Worm (Caenorhabditis elegans) whole organism, young adult: ENCODE measurements around the gene Y57G11C.28.
"Not testable (repeated sequence)": the region's sequence is repeated elsewhere in the genome, so short reads cannot be mapped to it uniquely, and the experiment has no call there.

Source experiments
- D2030.7 ChIP-seq: fragments of 200-800 bp; sonication (Bioruptor generic); IDR thresholded peaks from 2 replicates; pipeline ENCODE4 v1.3.6; 2022; ENCODE audit warnings: missing genetic modification reagents, missing genetic modification characterization, missing compliant biosample characterization
- F23B12.7 ChIP-seq: sonication (generic microtip); optimal IDR thresholded peaks from 2 replicates; lab custom pipeline; 2017; ENCODE audit warnings: missing genetic modification characterization, mild to moderate bottlenecking, missing compliant biosample characterization, antibody characterized with exemption, moderate library complexity; ENCODE audit not compliant: insufficient read depth
- F52B5.7 ChIP-seq: sonication (generic microtip); optimal IDR thresholded peaks from 2 replicates; lab custom pipeline; 2016; ENCODE audit warnings: mild to moderate bottlenecking, missing genetic modification characterization, missing compliant biosample characterization
- F55B11.4 ChIP-seq: sonication (generic microtip); optimal IDR thresholded peaks from 2 replicates; lab custom pipeline; 2016; ENCODE audit warnings: missing compliant biosample characterization, missing genetic modification characterization, borderline replicate concordance; ENCODE audit not compliant: insufficient read depth
- T26A5.8 ChIP-seq: sonication (generic microtip); optimal IDR thresholded peaks from 2 replicates; lab custom pipeline; 2016; ENCODE audit warnings: missing genetic modification characterization, missing compliant biosample characterization
- ZK185.1 ChIP-seq: sonication (generic microtip); optimal IDR thresholded peaks from 2 replicates; lab custom pipeline; 2016; ENCODE audit warnings: mild to moderate bottlenecking, missing genetic modification characterization, missing compliant biosample characterization; ENCODE audit not compliant: poor library complexity, severe bottlenecking
- athp-1 ChIP-seq: sonication (generic microtip); optimal IDR thresholded peaks from 2 replicates; lab custom pipeline; 2017; ENCODE audit warnings: mild to moderate bottlenecking, missing genetic modification characterization, missing compliant biosample characterization
- attf-6 ChIP-seq: fragments of 200-800 bp; sonication (Bioruptor generic); IDR thresholded peaks from 2 replicates; pipeline ENCODE4 v1.3.6; 2022; ENCODE audit warnings: missing genetic modification reagents, missing genetic modification characterization, missing compliant biosample characterization
- cebp-2 ChIP-seq: fragments of 200-800 bp; sonication (Bioruptor generic); IDR thresholded peaks from 2 replicates; pipeline ENCODE4 v1.3.6; 2022; ENCODE audit warnings: missing genetic modification characterization, missing compliant biosample characterization
- chd-7 ChIP-seq: sonication (generic microtip); optimal IDR thresholded peaks from 2 replicates; lab custom pipeline; 2016; ENCODE audit warnings: mild to moderate bottlenecking, missing genetic modification characterization, moderate library complexity, missing compliant biosample characterization
- die-1 ChIP-seq: sonication (generic microtip); optimal IDR thresholded peaks from 2 replicates; lab custom pipeline; 2016; ENCODE audit warnings: missing genotype, mild to moderate bottlenecking, missing genetic modification characterization, missing compliant biosample characterization
- dox-1 ChIP-seq: fragments of 200-800 bp; sonication (Bioruptor generic); IDR thresholded peaks from 2 replicates; pipeline ENCODE4 v1.3.6; 2022; ENCODE audit warnings: missing genetic modification reagents, missing genetic modification characterization, missing compliant biosample characterization
- egl-18 ChIP-seq: fragments of 200-800 bp; sonication (Bioruptor generic); IDR thresholded peaks from 2 replicates; pipeline ENCODE4 v1.3.6; 2022; ENCODE audit warnings: missing genetic modification reagents, missing genetic modification characterization, missing compliant biosample characterization
- hmg-1.2 ChIP-seq: fragments of 200-800 bp; sonication (Bioruptor generic); IDR thresholded peaks from 2 replicates; pipeline ENCODE4 v1.3.6; 2022; ENCODE audit warnings: missing genetic modification reagents, missing genetic modification characterization, missing compliant biosample characterization
- hrde-1 ChIP-seq: sonication (generic microtip); optimal IDR thresholded peaks from 2 replicates; lab custom pipeline; 2016; ENCODE audit warnings: missing genetic modification characterization, mild to moderate bottlenecking, missing compliant biosample characterization, moderate library complexity, missing genotype, missing genetic modification reagents, borderline replicate concordance
- lag-1 ChIP-seq: fragments of 200-800 bp; sonication (Bioruptor generic); IDR thresholded peaks from 2 replicates; pipeline ENCODE4 v1.3.6; 2022; ENCODE audit warnings: missing genetic modification reagents, missing genetic modification characterization, missing compliant biosample characterization
- lin-40 ChIP-seq: sonication (generic microtip); optimal IDR thresholded peaks from 2 replicates; lab custom pipeline; 2016; ENCODE audit warnings: missing genetic modification characterization, mild to moderate bottlenecking, missing compliant biosample characterization, missing genotype, missing genetic modification reagents
- lsl-1 ChIP-seq: fragments of 200-800 bp; sonication (Bioruptor generic); optimal IDR thresholded peaks from 2 replicates; lab custom pipeline; 2018; ENCODE audit warnings: mild to moderate bottlenecking, missing genetic modification characterization, moderate library complexity, missing compliant biosample characterization
- madf-3 ChIP-seq: fragments of 200-800 bp; sonication (Bioruptor generic); IDR thresholded peaks from 2 replicates; pipeline ENCODE4 v1.3.6; 2022; ENCODE audit warnings: missing genetic modification reagents, missing genetic modification characterization, missing compliant biosample characterization
- madf-6 ChIP-seq: fragments of 200-800 bp; sonication (Bioruptor generic); IDR thresholded peaks from 2 replicates; pipeline ENCODE4 v1.3.6; 2022; ENCODE audit warnings: missing genetic modification reagents, missing genetic modification characterization, missing compliant biosample characterization
- nhr-27 ChIP-seq: fragments of 200-800 bp; sonication (Bioruptor generic); optimal IDR thresholded peaks from 2 replicates; lab custom pipeline; 2018; ENCODE audit warnings: mild to moderate bottlenecking, missing genetic modification characterization, moderate library complexity, missing compliant biosample characterization
- nhr-90 ChIP-seq: sonication (generic microtip); optimal IDR thresholded peaks from 2 replicates; lab custom pipeline; 2016; ENCODE audit warnings: missing genotype, mild to moderate bottlenecking, missing genetic modification characterization, missing compliant biosample characterization
- pha-4 ChIP-seq: fragments of 150-350 bp; sonication (generic microtip); optimal IDR thresholded peaks from 2 replicates; lab custom pipeline; 2014; ENCODE audit warnings: missing biosample characterization, missing genetic modification reagents, missing genetic modification characterization
- rec-8 ChIP-seq, 2 experiments: sonication (generic microtip); optimal IDR thresholded peaks; 2 replicates each; lab custom pipeline; 2016; ENCODE audit warnings: mild to moderate bottlenecking in 2 of 2, missing genetic modification characterization in 2 of 2, missing genetic modification reagents in 2 of 2, missing genotype in 2 of 2, missing biosample characterization in 1 of 2, missing compliant biosample characterization in 1 of 2, moderate library complexity in 1 of 2
- repo-1 ChIP-seq: sonication (generic microtip); optimal IDR thresholded peaks from 2 replicates; lab custom pipeline; 2017; ENCODE audit warnings: mild to moderate bottlenecking, missing genetic modification characterization, missing compliant biosample characterization
- snpc-1.1 ChIP-seq: sonication (generic microtip); optimal IDR thresholded peaks from 2 replicates; lab custom pipeline; 2017; ENCODE audit warnings: missing genetic modification characterization, mild to moderate bottlenecking, missing compliant biosample characterization, antibody characterized with exemption, moderate library complexity, missing genotype, missing genetic modification reagents; ENCODE audit not compliant: insufficient read depth
- snpc-1.3 ChIP-seq: sonication (generic microtip); optimal IDR thresholded peaks from 2 replicates; lab custom pipeline; 2017; ENCODE audit warnings: missing genetic modification characterization, mild to moderate bottlenecking, missing compliant biosample characterization, antibody characterized with exemption, moderate library complexity, missing genotype, missing genetic modification reagents; ENCODE audit not compliant: insufficient read depth
- snpc-4 ChIP-seq, 5 experiments: fragments of 150-350 bp in 1 of 5; sonication (generic microtip) in 4 of 5; optimal IDR thresholded peaks; 2 replicates each; lab custom pipeline; 2014 to 2018; ENCODE audit warnings: missing genetic modification characterization in 5 of 5, missing biosample characterization in 3 of 5, antibody characterized with exemption in 2 of 5, mild to moderate bottlenecking in 2 of 5, missing compliant biosample characterization in 2 of 5, missing genotype in 2 of 5, moderate library complexity in 2 of 5, missing genetic modification reagents in 1 of 5
- tbp1 ChIP-seq: fragments of 200-800 bp; sonication (Bioruptor generic); optimal IDR thresholded peaks from 2 replicates; lab custom pipeline; 2018; ENCODE audit warnings: mild to moderate bottlenecking, missing genetic modification characterization, missing compliant biosample characterization
- zfh-2 ChIP-seq: fragments of 200-800 bp; sonication (Bioruptor generic); conservative IDR thresholded peaks from 2 replicates; pipeline ENCODE4 v1.3.6; 2022; ENCODE audit warnings: missing genetic modification reagents, missing genetic modification characterization, missing compliant biosample characterization

The Y57G11C.28 gene

DNA sequence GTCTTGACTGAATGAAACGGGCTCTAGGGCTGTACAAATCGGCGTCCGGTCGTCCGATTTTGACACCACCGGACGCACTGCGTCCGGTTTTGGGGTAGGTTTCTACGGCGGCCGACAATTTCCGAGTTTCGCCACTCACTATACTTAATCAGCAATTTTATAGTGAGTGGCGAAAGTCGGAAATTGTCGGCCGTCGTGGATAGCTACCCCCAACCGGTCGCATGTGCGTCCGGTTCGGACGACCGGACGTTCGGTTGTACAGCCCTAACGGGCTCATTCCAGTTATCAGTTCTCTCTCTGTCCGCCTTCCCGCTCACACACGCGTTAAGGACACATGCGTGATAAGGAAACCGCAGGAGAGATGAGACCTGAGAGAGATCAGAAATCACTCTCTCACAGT, 3.1 kb downstream of the Y57G11C.28 start, which contains the start of gene Y57G11C.1131:
Y57G11C.1131 (plus strand) TSS at position 333 of the 400 bp plus-strand sequence.
- TF ChIP-seq hmg-1.2 = peak; percentile 57
- TF ChIP-seq athp-1 (tag; lab: Kevin White, UChicago) = no peak
- 0 out of 2 replicates have a peak, but pooled peaks have one; percentile 14 for TF ChIP-seq D2030.7 (GFP tag; lab: Robert Waterston, UW)
- peak; percentile 73 for TF ChIP-seq snpc-1.1 (tag; lab: Kevin White, UChicago)
- peak; percentile 84 for TF ChIP-seq snpc-4 (GFP tag; optimal IDR thresholded peaks at IDR 0.05; lab: Kevin White, UChicago)
- TF ChIP-seq snpc-4 (tag; optimal IDR thresholded peaks at IDR 0.05; lab: Kevin White, UChicago) = peak; percentile 48 to 97 (median 90)
- TF ChIP-seq lin-40 (tag; lab: Kevin White, UChicago) = no peak
- TF ChIP-seq attf-6 (GFP tag; lab: Robert Waterston, UW) = peak; percentile 89

ce11 chrIV:14937017-14937416, 7.5 kb downstream of the Y57G11C.28 start, which contains the start of gene Y57G11C.1144:
Y57G11C.1144 (plus strand) TSS chrIV:14937317.
- no peak for TF ChIP-seq repo-1 (tag; lab: Kevin White, UChicago)
- no peak for TF ChIP-seq cebp-2 (GFP tag; lab: Robert Waterston, UW)
- TF ChIP-seq die-1 (tag; lab: Kevin White, UChicago) = no peak
- TF ChIP-seq rec-8 (tag; optimal IDR thresholded peaks at IDR 0.05; lab: Kevin White, UChicago) = no peak
- no peak for TF ChIP-seq lsl-1 (GFP tag; lab: Kevin White, UChicago)

- not testable (repeated sequence) for TF ChIP-seq F55B11.4; nhr-27 (tag; lab: Kevin White, UChicago); nhr-90 (tag; lab: Kevin White, UChicago)
Observed at ce11 chrIV:14938596-14938995, 9.1 kb downstream of the Y57G11C.28 start, which contains the start of gene Y57G11C.30. Y57G11C.30 (plus strand) TSS chrIV:14938896.

DNA sequence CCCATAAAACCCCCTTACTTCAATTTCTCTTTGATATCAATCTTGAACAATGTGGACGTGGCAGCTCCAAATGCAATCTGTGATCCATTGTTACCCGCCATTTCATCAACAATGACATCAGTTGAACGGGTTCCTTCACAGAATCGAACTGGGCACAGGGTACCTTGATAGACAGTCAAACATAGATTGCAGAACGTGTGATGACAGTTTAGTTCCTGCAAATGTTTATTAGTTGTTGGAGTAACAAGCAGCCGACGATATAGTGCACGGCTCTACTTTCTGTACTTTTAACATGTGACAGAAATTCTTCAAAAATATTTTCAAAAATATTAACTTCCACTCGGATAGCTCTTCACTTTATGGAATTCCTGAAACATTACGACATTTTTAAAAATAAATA, 14.7 kb downstream of the Y57G11C.28 start, which contains the start of gene Y57G11C.48:
Y57G11C.48 (minus strand) TSS at position 101 of the 400 bp plus-strand sequence.
- TF ChIP-seq attf-6 (GFP tag; lab: Robert Waterston, UW) (peak; percentile 17; the same call in 1 of the 2 replicates), pha-4 (no peak)

- TF ChIP-seq snpc-1.3 (tag; lab: Kevin White, UChicago) (no peak), tbp1 (GFP tag; lab: Kevin White, UChicago) (no peak), ZK185.1 (tag; lab: Kevin White, UChicago) (no peak), attf-6 (GFP tag; lab: Robert Waterston, UW) (peak; percentile 83), nhr-90 (tag; lab: Kevin White, UChicago) (no peak), snpc-4 (GFP tag; optimal IDR thresholded peaks at IDR 0.05; lab: Kevin White, UChicago) (no peak), snpc-4 (tag; optimal IDR thresholded peaks at IDR 0.05; lab: Kevin White, UChicago) (peak in 1 of 4 experiments; percentile 44), lin-40 (tag; lab: Kevin White, UChicago) (no peak), F23B12.7 (tag; lab: Kevin White, UChicago) (no peak), F52B5.7 (tag; lab: Kevin White, UChicago) (no peak), madf-6 (no peak), chd-7 (tag; lab: Kevin White, UChicago) (no peak)
- TF ChIP-seq, all 124 proteins: peak for 2
Observed at ce11 chrIV:14949048-14949447, 19.5 kb downstream of the Y57G11C.28 start.

- TF ChIP-seq lag-1 (GFP tag; lab: Robert Waterston, UW) (no peak), egl-18 (no peak), dox-1 (GFP tag; lab: Robert Waterston, UW) (no peak), T26A5.8 (tag; lab: Kevin White, UChicago) (no peak), madf-3 (GFP tag; lab: Robert Waterston, UW) (no peak), hrde-1 (no peak), zfh-2 (GFP tag; lab: Robert Waterston, UW) (no peak), cebp-2 (GFP tag; lab: Robert Waterston, UW) (no peak)
Observed at ce11 chrIV:14950468-14950867, 20.9 kb downstream of the Y57G11C.28 start, which contains the start of gene Y41E3.22. Y41E3.22 (plus strand) TSS chrIV:14950710.
